Worm (Caenorhabditis elegans): ENCODE measurements around the gene rbm-7.

- TF ChIP-seq dao-5 (tag; optimal IDR thresholded peaks at IDR 0.05): no peak
- no peak for TF ChIP-seq him-1 (tag; optimal IDR thresholded peaks at IDR 0.05)
- no peak for TF ChIP-seq W03F9.2 (tag; optimal IDR thresholded peaks at IDR 0.05)
Measured at ce11 chrIII:12934417-12934816, 2.8 kb upstream of the rbm-7 start, which contains the start of gene epg-3.

Data from whole organism, L4/young adult.